Fruit fly (Drosophila melanogaster) S2 (cell line): ENCODE results near the gene CG13364.

ENCODE experiments used
- CG8478 ChIP-seq: fragments of >200 bp; optimal IDR thresholded peaks from 2 replicates; lab custom pipeline; 2018
- CTCF ChIP-seq, 2 experiments: fragments of >200 bp; optimal IDR thresholded peaks; 2 replicates each; lab custom pipeline; 2018

DNA sequence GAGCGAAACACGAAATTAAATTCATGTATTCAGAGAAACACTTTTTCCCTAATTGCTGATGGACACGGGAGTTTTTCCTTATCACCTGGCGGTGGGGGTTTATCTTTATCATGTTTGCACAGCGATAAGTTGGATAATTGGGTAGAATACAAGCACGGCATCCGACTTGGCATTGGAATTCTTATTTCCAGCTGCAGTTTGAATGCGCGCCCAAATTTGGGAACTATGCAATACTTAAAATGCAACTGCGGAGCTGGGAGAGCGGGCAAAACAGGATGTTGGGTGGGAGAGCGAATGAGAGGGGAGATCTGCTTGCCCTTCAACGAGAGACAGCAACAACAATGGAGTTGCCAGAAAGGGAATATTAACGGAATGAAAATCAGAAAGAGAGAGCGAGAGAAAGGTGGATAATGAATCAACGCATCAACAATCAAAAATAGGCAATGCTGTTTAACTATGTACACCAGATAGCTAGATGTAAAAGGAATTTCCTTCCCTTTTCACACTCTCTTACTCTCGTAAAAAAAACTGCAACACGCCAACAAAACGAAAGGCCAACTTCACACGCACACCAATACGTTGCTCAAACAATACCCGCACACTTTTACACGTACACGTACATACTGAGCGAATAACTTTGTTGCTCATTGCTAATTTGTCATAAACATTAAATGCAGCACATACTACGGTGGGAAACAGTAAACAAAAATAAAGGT is 8.1 kb downstream of the CG13364 start:
- TF ChIP-seq CTCF (optimal IDR thresholded peaks at IDR 0.05; lab: Kevin White, UChicago) (no peak), CG8478 (lab: Kevin White, UChicago) (no peak)
